Worm (Caenorhabditis elegans) whole organism, L3 larva: ENCODE results near the gene cnk-1.

Source experiments
- R02D3.7 ChIP-seq: fragments of 150-350 bp; optimal IDR thresholded peaks from 2 replicates; lab custom pipeline; 2014; ENCODE audit warnings: missing biosample characterization, missing genetic modification characterization
- ama-1 ChIP-seq: fragments of 150-350 bp; optimal IDR thresholded peaks from 2 replicates; lab custom pipeline; 2018
- nhr-28 ChIP-seq: fragments of 150-350 bp; optimal IDR thresholded peaks from 2 replicates; lab custom pipeline; 2014; ENCODE audit warnings: missing biosample characterization, missing genetic modification characterization
- snpc-4 ChIP-seq: fragments of 150-350 bp; optimal IDR thresholded peaks from 2 replicates; lab custom pipeline; 2014; ENCODE audit warnings: missing biosample characterization, missing genetic modification characterization

DNA sequence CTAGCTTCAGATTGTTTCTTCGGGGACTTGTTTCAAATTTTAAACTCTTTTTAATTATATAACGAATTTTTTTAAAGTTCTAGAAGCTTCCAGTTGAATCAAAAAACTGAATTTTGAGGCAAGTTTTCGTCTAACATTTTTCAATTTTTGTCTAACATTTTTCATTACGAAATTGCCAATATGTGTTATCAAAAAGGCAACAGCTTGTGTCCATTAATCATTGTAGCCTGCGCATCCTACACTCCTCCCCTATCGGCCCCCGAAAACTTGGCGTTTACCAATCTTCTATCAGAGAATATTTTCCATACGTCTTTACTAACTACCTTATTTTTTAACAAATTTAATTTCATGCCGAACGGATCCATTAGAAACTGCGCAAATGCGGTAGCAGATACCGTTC, 29.0 kb downstream of the cnk-1 start, which contains the start of gene vglu-3:
- TF ChIP-seq ama-1 (lab: Kevin White, UChicago) (no peak), R02D3.7 (tag; lab: Kevin White, UChicago) (no peak), nhr-28 (tag; lab: Kevin White, UChicago) (no peak), snpc-4 (tag; lab: Kevin White, UChicago) (no peak)
